Worm (Caenorhabditis elegans) whole organism, midembryonic: Measurements from ENCODE around the gene nmy-1.
A peak's percentile ranks its signal among the peaks of the same experiment; 100 is the strongest.

Source experiments
- T22C8.4 ChIP-seq: fragments of 200-800 bp; sonication (Bioruptor generic); IDR thresholded peaks from 2 replicates; pipeline ENCODE4 v1.3.6; 2022; ENCODE audit warnings: missing genetic modification characterization, missing compliant biosample characterization
- cog-1 ChIP-seq: sonication (generic microtip); optimal IDR thresholded peaks from 2 replicates; lab custom pipeline; 2016; ENCODE audit warnings: missing genetic modification characterization, missing compliant biosample characterization
- flt-1 ChIP-seq: fragments of 200-800 bp; sonication (Bioruptor generic); IDR thresholded peaks from 2 replicates; pipeline ENCODE4 v1.3.6; 2022; ENCODE audit warnings: missing genetic modification characterization, missing compliant biosample characterization
- klf-2 ChIP-seq: fragments of 200-800 bp; sonication (Bioruptor generic); conservative IDR thresholded peaks from 2 replicates; pipeline ENCODE4 v1.3.6; 2022; ENCODE audit warnings: missing genetic modification reagents, missing genetic modification characterization, missing compliant biosample characterization
- med-1 ChIP-seq: sonication (generic microtip); optimal IDR thresholded peaks from 2 replicates; lab custom pipeline; 2017; ENCODE audit warnings: missing genetic modification characterization, mild to moderate bottlenecking, missing compliant biosample characterization, antibody characterized with exemption, missing genetic modification reagents; ENCODE audit not compliant: insufficient read depth
- ref-1 ChIP-seq: fragments of 200-800 bp; sonication (Bioruptor generic); conservative IDR thresholded peaks from 2 replicates; pipeline ENCODE4 v1.3.6; 2022; ENCODE audit warnings: missing genetic modification reagents, missing genetic modification characterization, missing compliant biosample characterization
- tab-1 ChIP-seq: fragments of 200-800 bp; sonication (Bioruptor generic); IDR thresholded peaks from 2 replicates; pipeline ENCODE4 v1.3.6; 2022; ENCODE audit warnings: missing genetic modification characterization, missing compliant biosample characterization
- ztf-23 ChIP-seq: fragments of 200-800 bp; sonication (Bioruptor generic); IDR thresholded peaks from 2 replicates; pipeline ENCODE4 v1.3.6; 2022; ENCODE audit warnings: missing genetic modification reagents, missing genetic modification characterization, missing compliant biosample characterization
- ztf-29 ChIP-seq: fragments of 200-800 bp; sonication (Bioruptor generic); IDR thresholded peaks from 2 replicates; pipeline ENCODE4 v1.3.6; 2022; ENCODE audit warnings: missing genetic modification reagents, missing genetic modification characterization, missing compliant biosample characterization

nmy-1 gene

ce11 chrX:2903715-2904419, 5.5 kb upstream of the nmy-1 start:
- TF ChIP-seq med-1 (GFP tag; lab: Kevin White, UChicago) (no peak), flt-1 (GFP tag; lab: Robert Waterston, UW) (no peak), klf-2 (GFP tag; lab: Robert Waterston, UW) (no peak), cog-1 (tag; lab: Kevin White, UChicago) (no peak), ref-1 (GFP tag; lab: Robert Waterston, UW) (no peak), ztf-23 (GFP tag; lab: Robert Waterston, UW) (no peak), T22C8.4 (GFP tag; lab: Robert Waterston, UW) (no peak), ztf-29 (GFP tag; lab: Robert Waterston, UW) (no peak), tab-1 (GFP tag; lab: Robert Waterston, UW) (no peak)

ce11 chrX:2906062-2906732, 3.1 kb upstream of the nmy-1 start:
- TF ChIP-seq klf-2 (GFP tag; lab: Robert Waterston, UW) = no peak
- TF ChIP-seq cog-1 (tag; lab: Kevin White, UChicago) = no peak
- TF ChIP-seq ref-1 (GFP tag; lab: Robert Waterston, UW) = no peak
- TF ChIP-seq ztf-29 (GFP tag; lab: Robert Waterston, UW) = no peak
- TF ChIP-seq med-1 (GFP tag; lab: Kevin White, UChicago) = no peak
- no peak for TF ChIP-seq T22C8.4 (GFP tag; lab: Robert Waterston, UW)
- TF ChIP-seq tab-1 (GFP tag; lab: Robert Waterston, UW) = no peak
- no peak for TF ChIP-seq ztf-23 (GFP tag; lab: Robert Waterston, UW)
- TF ChIP-seq flt-1 (GFP tag; lab: Robert Waterston, UW) = no peak

- TF ChIP-seq T22C8.4 (GFP tag; lab: Robert Waterston, UW) = no peak
- TF ChIP-seq ref-1 (GFP tag; lab: Robert Waterston, UW) = no peak
- TF ChIP-seq flt-1 (GFP tag; lab: Robert Waterston, UW) = no peak
- TF ChIP-seq ztf-29 (GFP tag; lab: Robert Waterston, UW) = no peak
- no peak for TF ChIP-seq tab-1 (GFP tag; lab: Robert Waterston, UW)
- no peak for TF ChIP-seq klf-2 (GFP tag; lab: Robert Waterston, UW)
- no peak for TF ChIP-seq med-1 (GFP tag; lab: Kevin White, UChicago)
- no peak for TF ChIP-seq cog-1 (tag; lab: Kevin White, UChicago)
- TF ChIP-seq ztf-23 (GFP tag; lab: Robert Waterston, UW) = no peak
Measured at ce11 chrX:2907296-2907873, 1.9 kb upstream of the nmy-1 start.

- TF ChIP-seq med-1 (GFP tag; lab: Kevin White, UChicago) = no peak
- no peak for TF ChIP-seq cog-1 (tag; lab: Kevin White, UChicago)
- TF ChIP-seq flt-1 (GFP tag; lab: Robert Waterston, UW) = no peak
- TF ChIP-seq T22C8.4 (GFP tag; lab: Robert Waterston, UW) = no peak
- TF ChIP-seq tab-1 (GFP tag; lab: Robert Waterston, UW) = no peak
- TF ChIP-seq ztf-29 (GFP tag; lab: Robert Waterston, UW) = no peak
- no peak for TF ChIP-seq ztf-23 (GFP tag; lab: Robert Waterston, UW)
- no peak for TF ChIP-seq klf-2 (GFP tag; lab: Robert Waterston, UW)
- no peak for TF ChIP-seq ref-1 (GFP tag; lab: Robert Waterston, UW)
Measured at ce11 chrX:2912689-2913088, 3.4 kb downstream of the nmy-1 start.

ce11 chrX:2919488-2919887, 10.2 kb downstream of the nmy-1 start:
- TF ChIP-seq ztf-29 (GFP tag; lab: Robert Waterston, UW) (no peak), med-1 (GFP tag; lab: Kevin White, UChicago) (no peak)

ce11 chrX:2920456-2920855, 11.1 kb downstream of the nmy-1 start:
- TF ChIP-seq T22C8.4 (GFP tag; lab: Robert Waterston, UW) (no peak), cog-1 (tag; lab: Kevin White, UChicago) (peak; percentile 59)

ce11 chrX:2921737-2922136, 12.4 kb downstream of the nmy-1 start:
- no peak for TF ChIP-seq flt-1 (GFP tag; lab: Robert Waterston, UW)
- TF ChIP-seq ref-1 (GFP tag; lab: Robert Waterston, UW) = no peak
- no peak for TF ChIP-seq cog-1 (tag; lab: Kevin White, UChicago)
- no peak for TF ChIP-seq T22C8.4 (GFP tag; lab: Robert Waterston, UW)
- no peak for TF ChIP-seq ztf-23 (GFP tag; lab: Robert Waterston, UW)
- no peak for TF ChIP-seq tab-1 (GFP tag; lab: Robert Waterston, UW)
- no peak for TF ChIP-seq ztf-29 (GFP tag; lab: Robert Waterston, UW)
- TF ChIP-seq med-1 (GFP tag; lab: Kevin White, UChicago) = no peak
- TF ChIP-seq klf-2 (GFP tag; lab: Robert Waterston, UW) = no peak

ce11 chrX:2922602-2923203, 13.4 kb downstream of the nmy-1 start:
- TF ChIP-seq cog-1 (tag; lab: Kevin White, UChicago) (no peak), ztf-23 (GFP tag; lab: Robert Waterston, UW) (no peak), ztf-29 (GFP tag; lab: Robert Waterston, UW) (no peak), ref-1 (GFP tag; lab: Robert Waterston, UW) (no peak), tab-1 (GFP tag; lab: Robert Waterston, UW) (no peak), flt-1 (GFP tag; lab: Robert Waterston, UW) (no peak), med-1 (GFP tag; lab: Kevin White, UChicago) (no peak), klf-2 (GFP tag; lab: Robert Waterston, UW) (no peak)
